Fruit fly (Drosophila melanogaster) whole organism, embryonic: ENCODE data around the gene CG6569.

Experiments
- Antp ChIP-seq: fragments of 200-800 bp; sonication (Bioruptor generic); optimal IDR thresholded peaks from 3 replicates; lab custom pipeline; 2016; ENCODE audit warnings: missing biosample characterization, missing genetic modification characterization
- B-H1 ChIP-seq: fragments of 200-800 bp; sonication (Bioruptor generic); IDR thresholded peaks from 3 replicates; pipeline ENCODE4 v1.3.6; 2022; ENCODE audit warnings: missing biosample characterization, missing genetic modification characterization
- Blimp-1 ChIP-seq: fragments of 200-800 bp; sonication (Bioruptor generic); optimal IDR thresholded peaks from 3 replicates; lab custom pipeline; 2018; ENCODE audit warnings: missing biosample characterization, missing genetic modification characterization, mild to moderate bottlenecking, moderate library complexity, missing genetic modification reagents
- CG10267 ChIP-seq: fragments of 200-800 bp; sonication (Bioruptor generic); optimal IDR thresholded peaks from 2 replicates; lab custom pipeline; 2018; ENCODE audit warnings: missing biosample characterization, mild to moderate bottlenecking, missing genetic modification characterization, moderate library complexity
- CG10431 ChIP-seq: fragments of 200-800 bp; sonication (Bioruptor generic); optimal IDR thresholded peaks from 3 replicates; lab custom pipeline; 2018; ENCODE audit warnings: missing biosample characterization, mild to moderate bottlenecking, missing genetic modification characterization
- CG11093 ChIP-seq: fragments of 200-800 bp; sonication (Bioruptor generic); IDR thresholded peaks from 3 replicates; pipeline ENCODE4 v1.3.6; 2022; ENCODE audit warnings: missing biosample characterization, missing genetic modification characterization
- CG12236 ChIP-seq: fragments of 200-800 bp; sonication (Bioruptor generic); optimal IDR thresholded peaks from 2 replicates; lab custom pipeline; 2016; ENCODE audit warnings: missing biosample characterization, missing genetic modification characterization
- CG12744 ChIP-seq: fragments of 200-800 bp; sonication (Bioruptor generic); optimal IDR thresholded peaks from 2 replicates; lab custom pipeline; 2016; ENCODE audit warnings: missing biosample characterization, missing genetic modification characterization
- CG12769 ChIP-seq: fragments of 200-800 bp; sonication (Bioruptor generic); optimal IDR thresholded peaks from 2 replicates; lab custom pipeline; 2019; ENCODE audit warnings: missing biosample characterization, mild to moderate bottlenecking, missing genetic modification characterization, moderate library complexity
- CG16813 ChIP-seq: fragments of 200-800 bp; sonication (Bioruptor generic); IDR thresholded peaks from 3 replicates; pipeline ENCODE4 v1.3.6; 2022; ENCODE audit warnings: missing biosample characterization, missing genetic modification characterization; ENCODE audit not compliant: partially characterized antibody
- CG2199 ChIP-seq: fragments of 200-800 bp; sonication (Bioruptor generic); IDR thresholded peaks from 3 replicates; pipeline ENCODE4 v1.3.6; 2022; ENCODE audit warnings: missing biosample characterization, missing genetic modification characterization
- CG30020 ChIP-seq: fragments of 200-800 bp; optimal IDR thresholded peaks from 2 replicates; lab custom pipeline; 2019; ENCODE audit warnings: missing biosample characterization, mild to moderate bottlenecking, missing genetic modification characterization, moderate library complexity
- CG33213 ChIP-seq: fragments of 200-800 bp; sonication (Bioruptor generic); optimal IDR thresholded peaks from 3 replicates; lab custom pipeline; 2016; ENCODE audit warnings: missing biosample characterization, missing genetic modification characterization
- CG34224 ChIP-seq: fragments of 200-800 bp; sonication (Bioruptor generic); IDR thresholded peaks from 3 replicates; pipeline ENCODE4 v1.3.6; 2022; ENCODE audit warnings: missing biosample characterization, missing genetic modification characterization; ENCODE audit not compliant: partially characterized antibody
- CG4730 ChIP-seq: fragments of 200-800 bp; sonication (Bioruptor generic); IDR thresholded peaks from 2 replicates; pipeline ENCODE4 v1.3.6; 2022; ENCODE audit warnings: missing biosample characterization, missing genetic modification characterization
- CG5953 ChIP-seq: fragments of 200-800 bp; sonication (Bioruptor generic); IDR thresholded peaks from 2 replicates; pipeline ENCODE4 v1.3.6; 2022; ENCODE audit warnings: missing biosample characterization, missing genetic modification characterization
- CTCF ChIP-seq: fragments of 200-800 bp; sonication (Bioruptor generic); optimal IDR thresholded peaks from 2 replicates; lab custom pipeline; 2017; ENCODE audit warnings: missing biosample characterization, mild to moderate bottlenecking, missing genetic modification characterization, moderate library complexity
- D19A ChIP-seq: fragments of 200-800 bp; optimal IDR thresholded peaks from 3 replicates; lab custom pipeline; 2019; ENCODE audit warnings: missing biosample characterization, mild to moderate bottlenecking, missing genetic modification characterization, moderate library complexity
- Dp ChIP-seq: fragments of 200-800 bp; sonication (Bioruptor generic); optimal IDR thresholded peaks from 2 replicates; lab custom pipeline; 2018; ENCODE audit warnings: missing biosample characterization, mild to moderate bottlenecking, missing genetic modification characterization, moderate library complexity
- Elba2 ChIP-seq: fragments of 200-800 bp; sonication (Bioruptor generic); optimal IDR thresholded peaks from 3 replicates; lab custom pipeline; 2016; ENCODE audit warnings: missing biosample characterization, missing genetic modification characterization
- Ets65A ChIP-seq: fragments of 200-800 bp; sonication (Bioruptor generic); peaks from one replicate; lab custom pipeline; 2016; ENCODE audit warnings: missing biosample characterization, missing genetic modification characterization
- HLH3B ChIP-seq: fragments of 200-800 bp; sonication (Bioruptor generic); IDR thresholded peaks from 2 replicates; pipeline ENCODE4 v1.3.6; 2022; ENCODE audit warnings: missing biosample characterization, missing genetic modification characterization
- Hr3 ChIP-seq: fragments of 200-800 bp; sonication (Bioruptor generic); optimal IDR thresholded peaks from 3 replicates; lab custom pipeline; 2016; ENCODE audit warnings: missing biosample characterization, missing genetic modification characterization
- Hr51 ChIP-seq, 2 experiments: fragments of 200-800 bp; sonication (Bioruptor generic); optimal IDR thresholded peaks; 2 replicates in 1 of 2; 3 replicates in 1 of 2; lab custom pipeline; 2016 to 2018; ENCODE audit warnings: missing biosample characterization in 2 of 2, missing genetic modification characterization in 2 of 2, mild to moderate bottlenecking in 1 of 2, moderate library complexity in 1 of 2
- Mes4 ChIP-seq: fragments of 200-800 bp; sonication (Bioruptor generic); optimal IDR thresholded peaks from 2 replicates; lab custom pipeline; 2016; ENCODE audit warnings: missing biosample characterization, missing genetic modification characterization
- Opbp ChIP-seq: fragments of 200-800 bp; sonication (Bioruptor generic); IDR thresholded peaks from 3 replicates; pipeline ENCODE4 v1.3.6; 2022; ENCODE audit warnings: missing biosample characterization, missing genetic modification characterization; ENCODE audit not compliant: partially characterized antibody
- Rx ChIP-seq: fragments of 200-800 bp; sonication (Bioruptor generic); IDR thresholded peaks from 2 replicates; pipeline ENCODE4 v1.3.6; 2022; ENCODE audit warnings: missing biosample characterization, missing genetic modification characterization
- TFAM ChIP-seq: fragments of 200-800 bp; sonication (Bioruptor generic); optimal IDR thresholded peaks from 2 replicates; lab custom pipeline; 2017; ENCODE audit warnings: missing biosample characterization, missing genetic modification characterization, inconsistent platforms
- YL-1 ChIP-seq: fragments of 200-800 bp; sonication (Bioruptor generic); optimal IDR thresholded peaks from 3 replicates; lab custom pipeline; 2017; ENCODE audit warnings: missing biosample characterization, mild to moderate bottlenecking, missing genetic modification characterization
- ab ChIP-seq: fragments of 200-800 bp; sonication (Bioruptor generic); optimal IDR thresholded peaks from 2 replicates; lab custom pipeline; 2016; ENCODE audit warnings: missing biosample characterization, missing genetic modification characterization
- cad ChIP-seq: fragments of >200 bp; optimal IDR thresholded peaks from 2 replicates; lab custom pipeline; 2017; ENCODE audit warnings: missing biosample characterization, missing genetic modification characterization
- chm ChIP-seq: fragments of 200-800 bp; sonication (Bioruptor generic); IDR thresholded peaks from 2 replicates; pipeline ENCODE4 v1.3.6; 2022; ENCODE audit warnings: missing biosample characterization, missing genetic modification characterization
- croc ChIP-seq: fragments of 200-800 bp; sonication (Bioruptor generic); conservative IDR thresholded peaks from 3 replicates; pipeline ENCODE4 v1.3.6; 2022; ENCODE audit warnings: missing biosample characterization, missing genetic modification characterization
- gfzf ChIP-seq: fragments of 200-800 bp; sonication (Bioruptor generic); optimal IDR thresholded peaks from 2 replicates; lab custom pipeline; 2016; ENCODE audit warnings: missing biosample characterization, mild to moderate bottlenecking, missing genetic modification characterization, moderate library complexity
- grau ChIP-seq: fragments of 200-800 bp; optimal IDR thresholded peaks from 3 replicates; lab custom pipeline; 2019; ENCODE audit warnings: missing biosample characterization, mild to moderate bottlenecking, missing genetic modification characterization, moderate library complexity
- hkb ChIP-seq, 2 experiments: fragments of 200-800 bp in 1 of 2; fragments of >200 bp in 1 of 2; sonication (Bioruptor generic) in 1 of 2; IDR thresholded peaks in 1 of 2; optimal IDR thresholded peaks in 1 of 2; 2 replicates each; pipeline versions ENCODE4 v1.3.6 to Lab custom; 2017 to 2022; ENCODE audit warnings: missing biosample characterization in 1 of 2, missing genetic modification characterization in 1 of 2
- insv ChIP-seq, 2 experiments: fragments of 200-800 bp; sonication (Bioruptor generic); optimal IDR thresholded peaks; 3 replicates each; lab custom pipeline; 2016 to 2018; ENCODE audit warnings: missing biosample characterization in 2 of 2, missing genetic modification characterization in 2 of 2
- kah ChIP-seq: fragments of 200-800 bp; sonication (Bioruptor generic); optimal IDR thresholded peaks from 2 replicates; lab custom pipeline; 2018; ENCODE audit warnings: missing biosample characterization, mild to moderate bottlenecking, missing genetic modification characterization
- lola ChIP-seq, 3 experiments: fragments of >200 bp in 2 of 3; fragments of 200-800 bp in 1 of 3; sonication (Bioruptor generic) in 1 of 3; optimal IDR thresholded peaks; 2 replicates each; lab custom pipeline; 2017 to 2019; ENCODE audit warnings: missing biosample characterization in 3 of 3, missing genetic modification characterization in 3 of 3, mild to moderate bottlenecking in 1 of 3, moderate library complexity in 1 of 3
- mld ChIP-seq: fragments of 200-800 bp; sonication (Bioruptor generic); IDR thresholded peaks from 3 replicates; pipeline ENCODE4 v1.3.6; 2022; ENCODE audit warnings: missing biosample characterization, missing genetic modification characterization; ENCODE audit not compliant: partially characterized antibody
- pros ChIP-seq: fragments of 200-800 bp; sonication (Bioruptor generic); optimal IDR thresholded peaks from 3 replicates; lab custom pipeline; 2019; ENCODE audit warnings: missing biosample characterization, mild to moderate bottlenecking, missing genetic modification characterization, moderate library complexity
- sens ChIP-seq: fragments of 200-800 bp; sonication (Bioruptor generic); peaks from one replicate; lab custom pipeline; 2016; ENCODE audit warnings: missing biosample characterization, missing genetic modification characterization
- sim ChIP-seq: fragments of 200-800 bp; sonication (Bioruptor generic); IDR thresholded peaks from 2 replicates; pipeline ENCODE4 v1.3.6; 2022; ENCODE audit warnings: missing biosample characterization, missing genetic modification characterization
- sisA ChIP-seq: fragments of 200-800 bp; sonication (Bioruptor generic); IDR thresholded peaks from 2 replicates; pipeline ENCODE4 v1.3.6; 2022; ENCODE audit warnings: missing biosample characterization, missing genetic modification characterization
- so ChIP-seq: fragments of 200-800 bp; sonication (Bioruptor generic); IDR thresholded peaks from 3 replicates; pipeline ENCODE4 v1.3.6; 2022; ENCODE audit warnings: missing biosample characterization, missing genetic modification characterization
- sob ChIP-seq: fragments of 200-800 bp; sonication (Bioruptor generic); IDR thresholded peaks from 2 replicates; pipeline ENCODE4 v1.3.6; 2022; ENCODE audit warnings: missing biosample characterization, missing genetic modification characterization
- sqz ChIP-seq: fragments of 200-800 bp; sonication (Bioruptor generic); optimal IDR thresholded peaks from 3 replicates; lab custom pipeline; 2018; ENCODE audit warnings: missing biosample characterization, mild to moderate bottlenecking, missing genetic modification characterization
- trh ChIP-seq: fragments of 200-800 bp; sonication (Bioruptor generic); optimal IDR thresholded peaks from 2 replicates; lab custom pipeline; 2016; ENCODE audit warnings: missing biosample characterization, missing genetic modification characterization

The CG6569 gene

DNA sequence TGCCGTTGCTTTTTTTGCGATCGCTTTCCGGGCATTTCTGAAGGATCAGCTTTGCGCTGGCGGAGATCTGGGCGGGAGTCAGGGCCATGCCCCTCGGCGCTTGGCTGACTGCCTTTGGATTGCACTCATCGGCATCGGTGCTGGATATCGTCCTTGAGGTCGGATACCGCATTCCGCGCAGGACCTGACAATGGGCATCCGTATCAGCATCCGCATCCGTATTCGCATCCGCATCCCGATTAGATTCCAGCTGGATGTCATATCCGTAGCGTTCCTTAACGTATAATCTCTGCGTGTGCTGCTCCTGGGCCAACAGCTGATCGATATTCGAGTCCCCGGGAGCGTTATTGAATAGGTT is 12.3 kb downstream of the CG6569 start (continued):
- TF ChIP-seq Rx (GFP tag; lab: Robert Waterston, UW) (no peak), sob (GFP tag; lab: Robert Waterston, UW) (peak; percentile 35; the same call in 1 of the 2 replicates), CG33213 (GFP tag; lab: Kevin White, UChicago) (peak; percentile 13), CG11093 (GFP tag; lab: Robert Waterston, UW) (0 out of 3 replicates have a peak, but pooled peaks have one; percentile 34), sim (GFP tag; lab: Robert Waterston, UW) (peak; percentile 20; the same call in 1 of the 2 replicates), CG12236 (no peak), trh (GFP tag; lab: Kevin White, UChicago) (no peak), Opbp (GFP tag; lab: Robert Waterston, UW) (peak; percentile 33; the same call in 1 of the 3 replicates), gfzf (GFP tag; lab: Kevin White, UChicago) (no peak), B-H1 (GFP tag; lab: Robert Waterston, UW) (no peak), YL-1 (no peak), kah (no peak), Ets65A (GFP tag; lab: Kevin White, UChicago) (no peak), HLH3B (GFP tag; lab: Robert Waterston, UW) (0 out of 2 replicates have a peak, but pooled peaks have one; percentile 9), sisA (no peak), CG34224 (GFP tag; lab: Robert Waterston, UW) (no peak), CG2199 (GFP tag; lab: Robert Waterston, UW) (no peak), CG4730 (GFP tag; lab: Robert Waterston, UW) (no peak), CG30020 (tag; lab: Kevin White, UChicago) (no peak), mld (GFP tag; lab: Robert Waterston, UW) (0 out of 3 replicates have a peak, but pooled peaks have one; percentile 29)

DNA sequence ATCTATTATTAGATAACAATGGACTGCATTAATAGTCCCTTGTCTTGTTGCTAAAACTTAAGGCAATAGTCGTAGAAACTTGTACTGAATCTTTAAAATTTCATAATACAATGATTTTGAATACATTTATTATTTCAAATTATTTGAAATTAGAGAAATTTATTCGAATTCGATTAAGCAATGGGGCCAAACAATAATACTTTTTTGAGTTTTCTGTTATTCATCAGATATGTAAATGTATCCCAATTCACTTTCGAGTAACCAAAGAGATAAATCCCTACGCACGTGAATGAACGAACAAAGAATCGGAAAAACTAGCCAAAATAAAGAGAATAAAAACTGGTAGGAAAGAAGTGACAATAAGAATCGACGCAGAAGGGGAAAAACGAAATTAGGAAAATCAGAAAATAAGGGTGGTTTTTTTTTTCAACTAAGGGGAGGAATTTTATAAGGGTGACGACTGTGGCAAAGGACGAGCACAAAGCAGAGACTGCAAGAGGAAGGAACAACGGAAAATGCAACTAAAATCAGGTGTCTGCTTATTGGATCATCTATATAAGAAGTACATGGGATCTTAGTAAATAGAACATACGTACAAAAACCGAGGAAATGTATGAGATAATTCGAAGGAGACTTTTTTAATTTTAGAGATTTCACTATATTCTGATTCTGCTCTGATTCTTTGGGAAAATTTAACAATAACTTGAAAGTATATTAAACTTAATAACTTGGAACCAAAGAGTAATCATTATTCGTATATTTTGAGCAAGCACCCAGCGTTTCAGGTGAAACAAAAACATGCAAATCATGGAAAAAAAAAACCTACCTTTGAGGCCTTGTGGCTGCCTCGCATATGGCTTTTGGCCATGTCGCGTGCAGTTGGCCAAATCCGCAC is 12.9 kb downstream of the CG6569 start:
- TF ChIP-seq CTCF (GFP tag; lab: Kevin White, UChicago), result no peak
- no peak for TF ChIP-seq cad (GFP tag; lab: Kevin White, UChicago)
- TF ChIP-seq Dp, result no peak
- peak; percentile 88 for TF ChIP-seq pros (GFP tag; lab: Kevin White, UChicago)
- no peak for TF ChIP-seq CG5953 (GFP tag; lab: Robert Waterston, UW)
- TF ChIP-seq croc (GFP tag; lab: Robert Waterston, UW), result no peak
- TF ChIP-seq CG10267 (tag; lab: Kevin White, UChicago), result no peak
- peak; percentile 76 for TF ChIP-seq Elba2
- no peak for TF ChIP-seq so
- TF ChIP-seq CG10431 (GFP tag; lab: Kevin White, UChicago), result peak; percentile 19
- TF ChIP-seq lola (GFP tag; optimal IDR thresholded peaks at IDR 0.05; lab: Kevin White, UChicago), result no peak
- TF ChIP-seq CG16813 (GFP tag; lab: Robert Waterston, UW), result no peak
- TF ChIP-seq grau, result peak; percentile 21
- TF ChIP-seq Hr51 (GFP tag; optimal IDR thresholded peaks at IDR 0.05; lab: Kevin White, UChicago), result peak in 1 of 2 experiments; percentile 28
- TF ChIP-seq sqz, result peak; percentile 54
- no peak for TF ChIP-seq TFAM
- TF ChIP-seq Blimp-1 (GFP tag; lab: Kevin White, UChicago), result peak; percentile 1
- TF ChIP-seq CG12744, result no peak
- no peak for TF ChIP-seq ab (GFP tag; lab: Kevin White, UChicago)
- TF ChIP-seq hkb (optimal IDR thresholded peaks at IDR 0.05; lab: Kevin White, UChicago), result no peak
- TF ChIP-seq hkb (GFP tag; IDR thresholded peaks at IDR 0.05; lab: Robert Waterston, UW), result no peak
- no peak for TF ChIP-seq HLH3B (GFP tag; lab: Robert Waterston, UW)
- TF ChIP-seq insv (GFP tag; optimal IDR thresholded peaks at IDR 0.05; lab: Kevin White, UChicago), result peak in 1 of 2 experiments; percentile 51
- peak; percentile 73 for TF ChIP-seq D19A (tag; lab: Kevin White, UChicago)
- TF ChIP-seq chm (GFP tag; lab: Robert Waterston, UW), result peak; percentile 27
- TF ChIP-seq Hr3 (GFP tag; lab: Kevin White, UChicago), result no peak
- no peak for TF ChIP-seq Mes4
- TF ChIP-seq sisA, result no peak
- no peak for TF ChIP-seq Antp (GFP tag; lab: Kevin White, UChicago)
- TF ChIP-seq CG12769 (tag; lab: Kevin White, UChicago), result no peak
- TF ChIP-seq sens (GFP tag; lab: Kevin White, UChicago), result peak; percentile 75
